Fruit fly (Drosophila melanogaster): ENCODE results near the gene pasi1.

DNA sequence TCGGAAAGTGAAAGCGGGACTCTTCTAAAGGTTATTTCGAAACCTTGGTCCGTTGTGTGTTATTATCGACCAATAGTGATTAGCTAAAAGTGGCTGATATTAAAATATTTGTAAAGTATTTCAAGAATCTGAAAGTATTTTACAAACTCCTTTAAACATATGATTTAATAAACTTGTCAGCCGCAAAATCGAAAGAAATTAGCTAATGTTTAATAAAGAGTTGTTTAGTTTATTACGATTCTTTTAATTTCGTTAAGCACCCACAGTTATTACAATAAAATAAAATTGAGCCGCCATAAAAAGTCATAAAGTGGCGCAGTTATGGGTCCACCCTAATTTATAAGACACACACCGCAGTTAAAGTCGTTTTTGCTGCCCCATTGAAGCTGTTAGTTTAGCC lies 4.9 kb upstream of the pasi1 start:
- TF ChIP-seq zfh1 (GFP tag; IDR thresholded peaks at IDR 0.05), result no peak
- TF ChIP-seq br (optimal IDR thresholded peaks at IDR 0.05), result no peak
- TF ChIP-seq CG2129 (GFP tag; IDR thresholded peaks at IDR 0.05; ENCODE audit: partially characterized antibody), result no peak
- TF ChIP-seq CG7786 (GFP tag; optimal IDR thresholded peaks at IDR 0.05), result no peak
- no peak for TF ChIP-seq HLH4C (GFP tag; IDR thresholded peaks at IDR 0.05; ENCODE audit: partially characterized antibody)
- no peak for TF ChIP-seq CG12155 (GFP tag; optimal IDR thresholded peaks at IDR 0.05)
- no peak for TF ChIP-seq YL-1 (GFP tag; optimal IDR thresholded peaks at IDR 0.05)

All from whole organism, embryonic.